Fruit fly (Drosophila melanogaster) whole organism, embryonic: ENCODE measurements around the gene Rab3GAP1.

Experiments
- Blimp-1 ChIP-seq: fragments of 200-800 bp; sonication (Bioruptor generic); optimal IDR thresholded peaks from 3 replicates; lab custom pipeline; 2018; ENCODE audit warnings: missing biosample characterization, missing genetic modification characterization, mild to moderate bottlenecking, moderate library complexity, missing genetic modification reagents
- CG11504 ChIP-seq: fragments of 200-800 bp; sonication (Bioruptor generic); optimal IDR thresholded peaks from 3 replicates; lab custom pipeline; 2019; ENCODE audit warnings: missing biosample characterization, mild to moderate bottlenecking, missing genetic modification characterization, moderate library complexity
- CG11695 ChIP-seq: fragments of 200-800 bp; sonication (Bioruptor generic); IDR thresholded peaks from 3 replicates; pipeline ENCODE4 v1.3.6; 2022; ENCODE audit warnings: missing biosample characterization, missing genetic modification characterization
- CG12769 ChIP-seq: fragments of 200-800 bp; sonication (Bioruptor generic); optimal IDR thresholded peaks from 2 replicates; lab custom pipeline; 2019; ENCODE audit warnings: missing biosample characterization, mild to moderate bottlenecking, missing genetic modification characterization, moderate library complexity
- CG13894 ChIP-seq: fragments of 200-800 bp; sonication (Bioruptor generic); optimal IDR thresholded peaks from 3 replicates; lab custom pipeline; 2018; ENCODE audit warnings: missing biosample characterization, mild to moderate bottlenecking, missing genetic modification characterization, moderate library complexity
- CG14860 ChIP-seq: fragments of 200-800 bp; sonication (Bioruptor generic); IDR thresholded peaks from 3 replicates; pipeline ENCODE4 v1.3.6; 2022; ENCODE audit warnings: missing biosample characterization, missing genetic modification characterization; ENCODE audit not compliant: partially characterized antibody
- CG17328 ChIP-seq: fragments of 200-800 bp; sonication (Bioruptor generic); IDR thresholded peaks from 2 replicates; pipeline ENCODE4 v1.3.6; 2022; ENCODE audit warnings: missing biosample characterization, missing genetic modification characterization
- CG17829 ChIP-seq: fragments of 200-800 bp; optimal IDR thresholded peaks from 2 replicates; lab custom pipeline; 2019; ENCODE audit warnings: missing biosample characterization, mild to moderate bottlenecking, missing genetic modification characterization, moderate library complexity
- CG18011 ChIP-seq: fragments of 200-800 bp; sonication (Bioruptor generic); optimal IDR thresholded peaks from 2 replicates; lab custom pipeline; 2017; ENCODE audit warnings: missing biosample characterization, missing genetic modification characterization, mild to moderate bottlenecking, moderate library complexity, missing genotype
- CG18599 ChIP-seq: fragments of 200-800 bp; sonication (Bioruptor generic); optimal IDR thresholded peaks from 3 replicates; lab custom pipeline; 2017; ENCODE audit warnings: missing biosample characterization, missing genetic modification characterization, mild to moderate bottlenecking, moderate library complexity, missing genetic modification reagents
- CG2678 ChIP-seq: fragments of 200-800 bp; sonication (Bioruptor generic); optimal IDR thresholded peaks from 3 replicates; lab custom pipeline; 2019; ENCODE audit warnings: missing biosample characterization, mild to moderate bottlenecking, missing genetic modification characterization, moderate library complexity
- CG2712 ChIP-seq: fragments of 200-800 bp; optimal IDR thresholded peaks from 3 replicates; lab custom pipeline; 2019; ENCODE audit warnings: missing biosample characterization, mild to moderate bottlenecking, missing genetic modification characterization, moderate library complexity
- CG3065 ChIP-seq: fragments of 200-800 bp; sonication (Bioruptor generic); optimal IDR thresholded peaks from 2 replicates; lab custom pipeline; 2016; ENCODE audit warnings: missing biosample characterization, missing genetic modification characterization
- CG31388 ChIP-seq: fragments of 200-800 bp; sonication (Bioruptor generic); optimal IDR thresholded peaks from 2 replicates; lab custom pipeline; 2016; ENCODE audit warnings: missing biosample characterization, missing genetic modification characterization
- CG31441 ChIP-seq: fragments of 200-800 bp; sonication (Bioruptor generic); IDR thresholded peaks from 2 replicates; pipeline ENCODE4 v1.3.6; 2022; ENCODE audit warnings: missing biosample characterization, missing genetic modification characterization
- CG3726 ChIP-seq: fragments of 200-800 bp; sonication (Bioruptor generic); IDR thresholded peaks from 3 replicates; pipeline ENCODE4, ENCODE4 v1.3.6; 2022; ENCODE audit warnings: missing biosample characterization, missing genetic modification characterization
- CG4282 ChIP-seq: fragments of 200-800 bp; sonication (Bioruptor generic); optimal IDR thresholded peaks from 2 replicates; lab custom pipeline; 2016; ENCODE audit warnings: missing biosample characterization, missing genetic modification characterization
- CG6683 ChIP-seq: fragments of 200-800 bp; sonication (Bioruptor generic); optimal IDR thresholded peaks from 2 replicates; lab custom pipeline; 2017; ENCODE audit warnings: missing biosample characterization, mild to moderate bottlenecking, missing genetic modification characterization, missing genetic modification reagents
- CG6765 ChIP-seq: fragments of 200-800 bp; sonication (Bioruptor generic); optimal IDR thresholded peaks from 3 replicates; lab custom pipeline; 2017; ENCODE audit warnings: missing biosample characterization, mild to moderate bottlenecking, missing genetic modification characterization
- CG6813 ChIP-seq: fragments of 200-800 bp; sonication (Bioruptor generic); optimal IDR thresholded peaks from 2 replicates; lab custom pipeline; 2017; ENCODE audit warnings: missing biosample characterization, missing genetic modification characterization, mild to moderate bottlenecking, moderate library complexity, missing genetic modification reagents
- CG8290 ChIP-seq, 3 experiments: fragments of 200-800 bp; sonication (Bioruptor generic); optimal IDR thresholded peaks; 2 replicates each; lab custom pipeline; 2016 to 2019; ENCODE audit warnings: missing biosample characterization in 3 of 3, missing genetic modification characterization in 3 of 3, mild to moderate bottlenecking in 2 of 3, moderate library complexity in 1 of 3
- CG9609 ChIP-seq: fragments of 200-800 bp; sonication (Bioruptor generic); optimal IDR thresholded peaks from 3 replicates; lab custom pipeline; 2016; ENCODE audit warnings: missing biosample characterization, missing genetic modification characterization
- Camta ChIP-seq: fragments of 200-800 bp; sonication (Bioruptor generic); optimal IDR thresholded peaks from 2 replicates; lab custom pipeline; 2016; ENCODE audit warnings: missing biosample characterization, missing genetic modification characterization
- CkIIα-i1 ChIP-seq: fragments of 200-800 bp; sonication (Bioruptor generic); IDR thresholded peaks from 2 replicates; pipeline ENCODE4 v1.3.6; 2022; ENCODE audit warnings: missing biosample characterization, missing genetic modification characterization
- Dip3 ChIP-seq: fragments of 200-800 bp; sonication (Bioruptor generic); optimal IDR thresholded peaks from 3 replicates; lab custom pipeline; 2016; ENCODE audit warnings: missing biosample characterization, missing genetic modification characterization
- Hr51 ChIP-seq, 2 experiments: fragments of 200-800 bp; sonication (Bioruptor generic); optimal IDR thresholded peaks; 2 replicates in 1 of 2; 3 replicates in 1 of 2; lab custom pipeline; 2016 to 2018; ENCODE audit warnings: missing biosample characterization in 2 of 2, missing genetic modification characterization in 2 of 2, mild to moderate bottlenecking in 1 of 2, moderate library complexity in 1 of 2
- NFAT ChIP-seq: fragments of 200-800 bp; sonication (Bioruptor generic); IDR thresholded peaks from 2 replicates; pipeline ENCODE4 v1.3.6; 2022; ENCODE audit warnings: missing biosample characterization, missing genetic modification characterization
- Nf-YC ChIP-seq: fragments of 200-800 bp; optimal IDR thresholded peaks from 3 replicates; lab custom pipeline; 2019; ENCODE audit warnings: missing biosample characterization, mild to moderate bottlenecking, missing genetic modification characterization, moderate library complexity
- NfI ChIP-seq: fragments of 200-800 bp; sonication (Bioruptor generic); optimal IDR thresholded peaks from 3 replicates; lab custom pipeline; 2018; ENCODE audit warnings: missing biosample characterization, mild to moderate bottlenecking, missing genetic modification characterization, moderate library complexity
- Rx ChIP-seq: fragments of 200-800 bp; sonication (Bioruptor generic); IDR thresholded peaks from 2 replicates; pipeline ENCODE4 v1.3.6; 2022; ENCODE audit warnings: missing biosample characterization, missing genetic modification characterization
- Usf ChIP-seq: fragments of 200-800 bp; sonication (Bioruptor generic); optimal IDR thresholded peaks from 2 replicates; lab custom pipeline; 2017; ENCODE audit warnings: missing genotype, missing biosample characterization, missing genetic modification characterization
- aop ChIP-seq: fragments of 200-800 bp; sonication (Bioruptor generic); IDR thresholded peaks from 2 replicates; pipeline ENCODE4 v1.3.6; 2022; ENCODE audit warnings: missing biosample characterization, missing genetic modification characterization
- bigmax ChIP-seq: fragments of 200-800 bp; sonication (Bioruptor generic); optimal IDR thresholded peaks from 2 replicates; lab custom pipeline; 2018; ENCODE audit warnings: missing biosample characterization, mild to moderate bottlenecking, missing genetic modification characterization
- cato ChIP-seq: fragments of 200-800 bp; sonication (Bioruptor generic); optimal IDR thresholded peaks from 2 replicates; lab custom pipeline; 2016; ENCODE audit warnings: missing biosample characterization, missing genetic modification characterization, borderline replicate concordance
- ci ChIP-seq: fragments of 200-800 bp; sonication (Bioruptor generic); IDR thresholded peaks from 3 replicates; pipeline ENCODE4 v1.3.6; 2022; ENCODE audit warnings: missing biosample characterization, missing genetic modification characterization
- dmrt99B ChIP-seq: fragments of 200-800 bp; sonication (Bioruptor generic); optimal IDR thresholded peaks from 2 replicates; lab custom pipeline; 2018; ENCODE audit warnings: missing biosample characterization, mild to moderate bottlenecking, missing genetic modification characterization, moderate library complexity
- gem ChIP-seq: fragments of 200-800 bp; sonication (Bioruptor generic); optimal IDR thresholded peaks from 2 replicates; lab custom pipeline; 2019; ENCODE audit warnings: missing biosample characterization, mild to moderate bottlenecking, missing genetic modification characterization, moderate library complexity
- grau ChIP-seq: fragments of 200-800 bp; optimal IDR thresholded peaks from 3 replicates; lab custom pipeline; 2019; ENCODE audit warnings: missing biosample characterization, mild to moderate bottlenecking, missing genetic modification characterization, moderate library complexity
- gsb-n ChIP-seq: fragments of 200-800 bp; sonication (Bioruptor generic); optimal IDR thresholded peaks from 3 replicates; lab custom pipeline; 2018; ENCODE audit warnings: missing biosample characterization, mild to moderate bottlenecking, missing genetic modification characterization
- hbn ChIP-seq: fragments of 200-800 bp; sonication (Bioruptor generic); IDR thresholded peaks from 2 replicates; pipeline ENCODE4 v1.3.6; 2022; ENCODE audit warnings: missing biosample characterization, missing genetic modification characterization; ENCODE audit not compliant: partially characterized antibody
- insv ChIP-seq, 2 experiments: fragments of 200-800 bp; sonication (Bioruptor generic); optimal IDR thresholded peaks; 3 replicates each; lab custom pipeline; 2016 to 2018; ENCODE audit warnings: missing biosample characterization in 2 of 2, missing genetic modification characterization in 2 of 2
- nmo ChIP-seq: fragments of 200-800 bp; sonication (Bioruptor generic); optimal IDR thresholded peaks from 2 replicates; lab custom pipeline; 2018; ENCODE audit warnings: missing biosample characterization, mild to moderate bottlenecking, missing genetic modification characterization, moderate library complexity
- org-1 ChIP-seq: fragments of 200-800 bp; sonication (Bioruptor generic); optimal IDR thresholded peaks from 2 replicates; lab custom pipeline; 2017; ENCODE audit warnings: missing biosample characterization, missing genetic modification characterization
- otp ChIP-seq: fragments of 200-800 bp; sonication (Bioruptor generic); IDR thresholded peaks from 3 replicates; pipeline ENCODE4, ENCODE4 v1.3.6; 2022; ENCODE audit warnings: missing biosample characterization, missing genetic modification characterization
- psq ChIP-seq: fragments of 200-800 bp; sonication (Bioruptor generic); optimal IDR thresholded peaks from 2 replicates; lab custom pipeline; 2017; ENCODE audit warnings: missing biosample characterization, missing genetic modification characterization
- row ChIP-seq: fragments of 200-800 bp; sonication (Bioruptor generic); IDR thresholded peaks from 3 replicates; pipeline ENCODE4 v1.3.6; 2022; ENCODE audit warnings: missing biosample characterization, missing genetic modification characterization
- tup ChIP-seq: fragments of 200-800 bp; sonication (Bioruptor generic); optimal IDR thresholded peaks from 2 replicates; lab custom pipeline; 2016; ENCODE audit warnings: missing biosample characterization, mild to moderate bottlenecking, missing genetic modification characterization, moderate library complexity
- unpg ChIP-seq: fragments of 200-800 bp; sonication (Bioruptor generic); optimal IDR thresholded peaks from 3 replicates; lab custom pipeline; 2018; ENCODE audit warnings: missing biosample characterization, mild to moderate bottlenecking, missing genetic modification characterization, moderate library complexity
- vnd ChIP-seq: fragments of 200-800 bp; sonication (Bioruptor generic); IDR thresholded peaks from 3 replicates; pipeline ENCODE4 v1.3.6; 2022; ENCODE audit warnings: missing biosample characterization, missing genetic modification characterization; ENCODE audit not compliant: partially characterized antibody

Gene Rab3GAP1

DNA sequence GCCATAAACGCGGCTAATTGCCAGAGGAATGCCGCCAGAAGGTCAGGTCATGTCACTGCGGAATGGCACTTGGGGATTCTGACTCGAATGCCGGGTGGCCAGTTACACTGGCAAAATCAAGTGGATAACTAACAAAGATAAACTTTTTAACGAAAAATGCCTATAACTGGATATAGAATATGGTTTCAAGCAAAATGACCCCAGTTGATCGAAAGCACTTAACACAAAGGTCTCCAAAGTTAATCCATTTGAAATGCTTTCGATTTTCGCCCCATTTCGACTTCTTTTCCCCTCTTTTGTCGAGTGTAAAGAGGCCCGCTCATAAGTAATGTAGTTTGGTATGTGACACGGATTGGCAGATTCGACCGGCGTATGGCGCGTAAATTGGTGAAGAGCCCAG, 42.3 kb downstream of the Rab3GAP1 start (continued):
- TF ChIP-seq CG12769 (tag; lab: Kevin White, UChicago), result peak; percentile 7
- TF ChIP-seq unpg, result peak; percentile 7
- TF ChIP-seq hbn (GFP tag; lab: Robert Waterston, UW), result no peak
- no peak for TF ChIP-seq tup (GFP tag; lab: Kevin White, UChicago)
- TF ChIP-seq psq, result no peak
- TF ChIP-seq CG18599 (GFP tag; lab: Kevin White, UChicago), result peak; percentile 13
- TF ChIP-seq CG31441 (GFP tag; lab: Robert Waterston, UW), result peak; percentile 36; the same call in 1 of the 2 replicates
- no peak for TF ChIP-seq otp
- no peak for TF ChIP-seq CG18011
- peak; percentile 27 for TF ChIP-seq nmo
- TF ChIP-seq CG8290 (GFP tag; optimal IDR thresholded peaks at IDR 0.05; lab: Kevin White, UChicago), result no peak
- TF ChIP-seq CG8290 (tag; optimal IDR thresholded peaks at IDR 0.05; lab: Kevin White, UChicago), result peak in 1 of 2 experiments; percentile 20
- TF ChIP-seq CG17829 (tag; lab: Kevin White, UChicago), result no peak
- TF ChIP-seq CG14860, result no peak
- TF ChIP-seq NFAT, result no peak
- peak; percentile 36 for TF ChIP-seq CG6813
- TF ChIP-seq CG3065 (GFP tag; lab: Kevin White, UChicago), result no peak
- no peak for TF ChIP-seq CG3726 (GFP tag; lab: Robert Waterston, UW)
- no peak for TF ChIP-seq Usf (GFP tag; lab: Kevin White, UChicago)
- 0 out of 3 replicates have a peak, but pooled peaks have one; percentile 27 for TF ChIP-seq ci (GFP tag; lab: Robert Waterston, UW)
- TF ChIP-seq gem, result peak; percentile 43
- TF ChIP-seq row (GFP tag; lab: Robert Waterston, UW), result peak; percentile 48
- TF ChIP-seq NfI (GFP tag; lab: Kevin White, UChicago), result no peak
- TF ChIP-seq CkIIα-i1 (GFP tag; lab: Robert Waterston, UW), result no peak
- no peak for TF ChIP-seq vnd (GFP tag; lab: Robert Waterston, UW)
- TF ChIP-seq org-1 (GFP tag; lab: Kevin White, UChicago), result no peak
- TF ChIP-seq CG2678, result peak; percentile 40
- peak; percentile 40 for TF ChIP-seq dmrt99B
- TF ChIP-seq Blimp-1, result peak; percentile 43
- TF ChIP-seq bigmax (GFP tag; lab: Kevin White, UChicago), result no peak
- no peak for TF ChIP-seq CG9609 (GFP tag; lab: Kevin White, UChicago)
- 0 out of 2 replicates have a peak, but pooled peaks have one; percentile 5 for TF ChIP-seq Rx (GFP tag; lab: Robert Waterston, UW)
- TF ChIP-seq Nf-YC (tag; lab: Kevin White, UChicago), result no peak
- no peak for TF ChIP-seq CG4282
- peak; percentile 14 for TF ChIP-seq CG2712
- no peak for TF ChIP-seq Dip3 (GFP tag; lab: Kevin White, UChicago)
- no peak for TF ChIP-seq CG31388
- TF ChIP-seq CG6683 (GFP tag; lab: Kevin White, UChicago), result no peak
- no peak for TF ChIP-seq aop (GFP tag; lab: Robert Waterston, UW)
- TF ChIP-seq CG17328 (GFP tag; lab: Robert Waterston, UW), result peak; percentile 19; the same call in 1 of the 2 replicates
- no peak for TF ChIP-seq CG13894 (tag; lab: Kevin White, UChicago)
- no peak for TF ChIP-seq CG6765 (GFP tag; lab: Kevin White, UChicago)
- TF ChIP-seq CG11695 (GFP tag; lab: Robert Waterston, UW), result no peak
- TF ChIP-seq cato (GFP tag; lab: Kevin White, UChicago), result no peak
- no peak for TF ChIP-seq Camta (GFP tag; lab: Kevin White, UChicago)
- TF ChIP-seq gsb-n (tag; lab: Kevin White, UChicago), result peak; percentile 19
- no peak for TF ChIP-seq insv (GFP tag; optimal IDR thresholded peaks at IDR 0.05; lab: Kevin White, UChicago)
- TF ChIP-seq grau (tag; lab: Kevin White, UChicago), result peak; percentile 19
- TF ChIP-seq Hr51 (GFP tag; optimal IDR thresholded peaks at IDR 0.05; lab: Kevin White, UChicago), result peak in 1 of 2 experiments; percentile 36
- TF ChIP-seq CG11504 (tag; lab: Kevin White, UChicago), result peak; percentile 53
